Worm (Caenorhabditis elegans) whole organism, L4/young adult: ENCODE data around the gene C30G4.4.

ENCODE experiments used
- dao-5 ChIP-seq: sonication (generic microtip); optimal IDR thresholded peaks from 2 replicates; lab custom pipeline; 2016; ENCODE audit warnings: missing genotype, missing genetic modification characterization, moderate library complexity, missing compliant biosample characterization
- him-1 ChIP-seq: sonication (generic microtip); optimal IDR thresholded peaks from 2 replicates; lab custom pipeline; 2016; ENCODE audit warnings: missing genotype, missing genetic modification reagents, missing genetic modification characterization, missing compliant biosample characterization

DNA sequence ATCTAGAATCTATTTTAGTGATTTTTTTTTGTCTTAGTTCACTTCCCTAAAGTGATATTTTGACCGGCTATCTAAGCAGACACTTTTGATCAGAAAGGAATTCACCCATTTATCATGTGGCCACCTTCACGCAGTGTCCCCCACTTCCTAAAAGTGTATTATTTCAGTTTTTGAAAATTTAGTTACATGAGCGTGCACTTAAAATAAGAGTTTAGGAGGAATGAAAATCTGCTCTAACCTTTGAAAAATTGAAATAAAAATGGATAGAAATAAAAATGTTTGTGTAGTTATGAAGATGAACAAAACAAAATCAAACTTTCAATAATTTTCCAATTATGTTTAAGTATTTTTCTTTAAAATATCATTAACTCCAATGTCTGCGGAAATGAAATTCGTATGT is 12.2 kb downstream of the C30G4.4 start:
- TF ChIP-seq him-1 (tag; lab: Kevin White, UChicago), result no peak
- no peak for TF ChIP-seq dao-5 (tag; lab: Kevin White, UChicago)
